Worm (Caenorhabditis elegans): Measurements from ENCODE around the gene F44A6.5.

Gene F44A6.5

ce11 chrX:10215429-10215828 lies 3.3 kb downstream of the F44A6.5 start, which contains the start of gene F44A6.4:
TSS of gene F44A6.4 (minus strand) at chrX:10215495.
- TF ChIP-seq ceh-14 (tag; optimal IDR thresholded peaks at IDR 0.05), result no peak
- no peak for TF ChIP-seq pqm-1 (tag; optimal IDR thresholded peaks at IDR 0.05)
- peak; percentile 36 for TF ChIP-seq ceh-48 (tag; optimal IDR thresholded peaks at IDR 0.05)

- TF ChIP-seq madf-2 (tag; optimal IDR thresholded peaks at IDR 0.05) (no peak), odd-2 (tag; optimal IDR thresholded peaks at IDR 0.05) (no peak), unc-86 (tag; optimal IDR thresholded peaks at IDR 0.05) (no peak), fax-1 (tag; optimal IDR thresholded peaks at IDR 0.05) (no peak), npax-4 (tag; optimal IDR thresholded peaks at IDR 0.05) (no peak), dve-1 (tag; optimal IDR thresholded peaks at IDR 0.05) (no peak), pqm-1 (tag; optimal IDR thresholded peaks at IDR 0.05) (no peak), hlh-15 (tag; optimal IDR thresholded peaks at IDR 0.05) (no peak), ceh-14 (tag; optimal IDR thresholded peaks at IDR 0.05) (no peak), hlh-8 (tag; optimal IDR thresholded peaks at IDR 0.05) (no peak), gmeb-2 (tag; optimal IDR thresholded peaks at IDR 0.05) (no peak), elt-2 (tag; optimal IDR thresholded peaks at IDR 0.05) (no peak), ceh-22 (tag; optimal IDR thresholded peaks at IDR 0.05) (no peak), che-1 (tag; optimal IDR thresholded peaks at IDR 0.05) (no peak), pha-2 (tag; optimal IDR thresholded peaks at IDR 0.05) (no peak), rnt-1 (tag; optimal IDR thresholded peaks at IDR 0.05) (no peak), pag-3 (tag; optimal IDR thresholded peaks at IDR 0.05; ENCODE audit: borderline replicate concordance) (no peak), ttx-3 (tag; optimal IDR thresholded peaks at IDR 0.05) (no peak), ceh-24 (tag; optimal IDR thresholded peaks at IDR 0.05) (no peak), ets-4 (tag; optimal IDR thresholded peaks at IDR 0.05) (no peak)
Observed at ce11 chrX:10212469-10212868, 6.3 kb downstream of the F44A6.5 start, which contains the start of gene F44A6.3. TSS of gene F44A6.3 (plus strand) at chrX:10212769.

- TF ChIP-seq C38D4.7 (GFP tag; optimal IDR thresholded peaks at IDR 0.05) (no peak), ceh-14 (tag; optimal IDR thresholded peaks at IDR 0.05) (no peak), ttx-3 (tag; optimal IDR thresholded peaks at IDR 0.05) (no peak), ztf-16 (tag; optimal IDR thresholded peaks at IDR 0.05) (no peak), lin-11 (tag; optimal IDR thresholded peaks at IDR 0.05) (no peak), elt-2 (tag; optimal IDR thresholded peaks at IDR 0.05) (peak; percentile 27), ets-4 (tag; optimal IDR thresholded peaks at IDR 0.05) (no peak)
Observed at ce11 chrX:10208481-10208880, 10.2 kb downstream of the F44A6.5 start.

ce11 chrX:10206008-10206407 lies 12.7 kb downstream of the F44A6.5 start:
- TF ChIP-seq madf-2 (tag; optimal IDR thresholded peaks at IDR 0.05) (no peak), ceh-18 (tag; optimal IDR thresholded peaks at IDR 0.05) (no peak), ref-2 (tag; optimal IDR thresholded peaks at IDR 0.05) (peak; percentile 22), unc-86 (tag; optimal IDR thresholded peaks at IDR 0.05) (no peak), pat-9 (tag; optimal IDR thresholded peaks at IDR 0.05) (no peak), pax-1 (tag; optimal IDR thresholded peaks at IDR 0.05) (no peak), elt-2 (tag; optimal IDR thresholded peaks at IDR 0.05) (peak; percentile 8), mec-3 (tag; optimal IDR thresholded peaks at IDR 0.05; ENCODE audit: borderline replicate concordance) (no peak), hlh-15 (tag; optimal IDR thresholded peaks at IDR 0.05) (no peak)

ce11 chrX:10205321-10205720 lies 13.4 kb downstream of the F44A6.5 start, which contains the start of gene sex-1:
TSS of gene sex-1 (minus strand) at chrX:10205421.
- TF ChIP-seq pha-4 (tag; optimal IDR thresholded peaks at IDR 0.05), result no peak
- no peak for TF ChIP-seq rnt-1 (tag; optimal IDR thresholded peaks at IDR 0.05)
- TF ChIP-seq ets-4 (tag; optimal IDR thresholded peaks at IDR 0.05), result no peak
- no peak for TF ChIP-seq dve-1 (tag; optimal IDR thresholded peaks at IDR 0.05)
- TF ChIP-seq K09A11.1 (tag; optimal IDR thresholded peaks at IDR 0.05; ENCODE audit: insufficient read depth), result no peak
- TF ChIP-seq C08G9.2 (tag; optimal IDR thresholded peaks at IDR 0.05), result no peak
- no peak for TF ChIP-seq ceh-34 (tag; optimal IDR thresholded peaks at IDR 0.05)
- no peak for TF ChIP-seq ceh-19 (GFP tag; optimal IDR thresholded peaks at IDR 0.05)
- no peak for TF ChIP-seq ceh-30 (tag; optimal IDR thresholded peaks at IDR 0.05)
- TF ChIP-seq hlh-15 (tag; optimal IDR thresholded peaks at IDR 0.05), result no peak
- TF ChIP-seq C38D4.7 (GFP tag; optimal IDR thresholded peaks at IDR 0.05), result no peak

Measured in whole organism, late embryonic.